Fruit fly (Drosophila melanogaster) whole organism, wandering third instar larva: ENCODE data around the gene Trm7-32.
A peak's percentile ranks its signal among the peaks of the same experiment; 100 is the strongest.

Experiments used
- Abd-B ChIP-seq: fragments of >200 bp; optimal IDR thresholded peaks from 2 replicates; lab custom pipeline; 2017; ENCODE audit warnings: missing biosample characterization, missing genetic modification characterization
- CG32264 ChIP-seq: fragments of 200-800 bp; sonication (Bioruptor generic); optimal IDR thresholded peaks from 2 replicates; lab custom pipeline; 2016; ENCODE audit warnings: missing biosample characterization, missing genetic modification characterization
- Hr78 ChIP-seq: fragments of >200 bp; optimal IDR thresholded peaks from 2 replicates; lab custom pipeline; 2017; ENCODE audit warnings: missing biosample characterization, missing genetic modification characterization
- Myc ChIP-seq: fragments of >200 bp; optimal IDR thresholded peaks from 2 replicates; lab custom pipeline; 2017
- OdsH ChIP-seq: fragments of 200-800 bp; sonication (Bioruptor generic); optimal IDR thresholded peaks from 2 replicates; lab custom pipeline; 2016; ENCODE audit warnings: missing biosample characterization, mild to moderate bottlenecking, missing genetic modification characterization
- brk ChIP-seq: fragments of 200-800 bp; sonication (Bioruptor generic); optimal IDR thresholded peaks from 2 replicates; lab custom pipeline; 2016; ENCODE audit warnings: missing biosample characterization, mild to moderate bottlenecking, missing genetic modification characterization
- foxo ChIP-seq, 2 experiments: fragments of 200-800 bp; sonication (Bioruptor generic); optimal IDR thresholded peaks; 2 replicates in 1 of 2; 3 replicates in 1 of 2; lab custom pipeline; 2016 to 2017; ENCODE audit warnings: missing biosample characterization in 2 of 2, missing genetic modification characterization in 2 of 2
- fru ChIP-seq: fragments of 200-800 bp; sonication (Bioruptor generic); optimal IDR thresholded peaks from 3 replicates; lab custom pipeline; 2016; ENCODE audit warnings: missing biosample characterization, mild to moderate bottlenecking, missing genetic modification characterization
- h ChIP-seq: fragments of 200-800 bp; sonication (Bioruptor generic); optimal IDR thresholded peaks from 3 replicates; lab custom pipeline; 2016; ENCODE audit warnings: missing biosample characterization, mild to moderate bottlenecking, missing genetic modification characterization
- lola ChIP-seq: fragments of >200 bp; optimal IDR thresholded peaks from 2 replicates; lab custom pipeline; 2017; ENCODE audit warnings: missing biosample characterization, missing genetic modification characterization
- pan ChIP-seq: fragments of >200 bp; optimal IDR thresholded peaks from 2 replicates; lab custom pipeline; 2017
- psq ChIP-seq: fragments of 200-800 bp; sonication (Bioruptor generic); optimal IDR thresholded peaks from 3 replicates; lab custom pipeline; 2017; ENCODE audit warnings: missing biosample characterization, mild to moderate bottlenecking, missing genetic modification characterization, moderate library complexity
- usp ChIP-seq: fragments of >200 bp; optimal IDR thresholded peaks from 2 replicates; lab custom pipeline; 2017; ENCODE audit warnings: missing biosample characterization, missing genetic modification characterization

DNA sequence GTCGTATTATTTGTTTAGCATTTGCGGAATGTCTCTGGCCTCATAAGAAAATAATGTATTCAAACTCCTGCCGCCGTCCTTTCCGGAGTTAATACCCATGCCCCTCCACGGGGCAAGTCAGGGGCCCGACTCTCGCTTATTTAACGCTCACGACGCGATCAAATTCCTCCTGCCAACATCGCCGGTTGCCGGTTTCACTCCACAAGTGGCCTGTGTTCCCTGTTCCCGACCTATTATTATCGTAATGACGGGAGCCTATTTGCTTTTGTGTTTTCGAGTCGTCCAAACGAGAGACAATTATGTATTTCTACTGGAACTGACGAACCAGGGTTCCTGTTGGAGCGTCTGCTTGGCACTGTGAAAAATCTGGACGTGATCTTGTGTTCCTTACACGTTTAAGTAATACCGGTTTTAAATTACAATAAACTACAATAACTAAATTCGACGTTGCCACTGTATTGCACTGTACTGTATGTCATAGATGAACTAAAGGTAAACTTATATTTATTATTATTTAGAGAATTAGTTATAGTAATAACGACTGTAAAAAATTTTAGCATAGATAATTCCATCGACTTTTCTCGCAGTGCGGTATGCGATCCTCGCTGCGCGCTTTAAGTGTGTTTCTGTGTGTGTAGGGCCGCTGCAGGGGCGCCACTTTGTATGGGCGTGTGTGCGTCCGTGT, 12.1 kb downstream of the Trm7-32 start:
- TF ChIP-seq h (peak; percentile 84), Myc (lab: Kevin White, UChicago) (no peak), usp (GFP tag; lab: Kevin White, UChicago) (no peak), Hr78 (GFP tag; lab: Kevin White, UChicago) (no peak), brk (peak; percentile 69), foxo (GFP tag; optimal IDR thresholded peaks at IDR 0.05; lab: Kevin White, UChicago) (peak in 1 of 2 experiments; percentile 63), fru (GFP tag; lab: Kevin White, UChicago) (peak; percentile 71), Abd-B (GFP tag; lab: Kevin White, UChicago) (no peak), OdsH (GFP tag; lab: Kevin White, UChicago) (peak; percentile 79), lola (GFP tag; lab: Kevin White, UChicago) (no peak), pan (lab: Kevin White, UChicago) (no peak), psq (GFP tag; lab: Kevin White, UChicago) (peak; percentile 62), CG32264 (GFP tag; lab: Kevin White, UChicago) (peak; percentile 46)
